Fruit fly (Drosophila melanogaster) whole organism, adult: ENCODE measurements around the gene hb.

Source experiments
- CG11617 ChIP-seq: fragments of 200-800 bp; sonication (Bioruptor generic); optimal IDR thresholded peaks from 2 replicates; lab custom pipeline; 2017; ENCODE audit warnings: mild to moderate bottlenecking, missing biosample characterization, missing genetic modification reagents, missing genetic modification characterization
- CG7101 ChIP-seq: fragments of 200-800 bp; sonication (Bioruptor generic); optimal IDR thresholded peaks from 2 replicates; lab custom pipeline; 2018; ENCODE audit warnings: missing biosample characterization, mild to moderate bottlenecking, missing genetic modification characterization, moderate library complexity
- Crg-1 ChIP-seq: fragments of 200-800 bp; sonication (Bioruptor generic); optimal IDR thresholded peaks from 2 replicates; lab custom pipeline; 2016; ENCODE audit warnings: missing biosample characterization, missing genetic modification characterization
- bab1 ChIP-seq: fragments of 200-800 bp; sonication (Bioruptor generic); optimal IDR thresholded peaks from 3 replicates; lab custom pipeline; 2019; ENCODE audit warnings: missing biosample characterization, mild to moderate bottlenecking, missing genetic modification characterization, moderate library complexity
- kay ChIP-seq: fragments of 200-800 bp; sonication (Bioruptor generic); peaks from one replicate; lab custom pipeline; 2016; ENCODE audit warnings: missing biosample characterization, missing genetic modification characterization, borderline replicate concordance
- pad ChIP-seq: fragments of 200-800 bp; sonication (Bioruptor generic); optimal IDR thresholded peaks from 3 replicates; lab custom pipeline; 2017; ENCODE audit warnings: missing biosample characterization, missing genetic modification characterization, mild to moderate bottlenecking, moderate library complexity, missing genetic modification reagents
- toe ChIP-seq: fragments of 200-800 bp; sonication (Bioruptor generic); optimal IDR thresholded peaks from 2 replicates; lab custom pipeline; 2016; ENCODE audit warnings: missing biosample characterization, missing genetic modification characterization

DNA sequence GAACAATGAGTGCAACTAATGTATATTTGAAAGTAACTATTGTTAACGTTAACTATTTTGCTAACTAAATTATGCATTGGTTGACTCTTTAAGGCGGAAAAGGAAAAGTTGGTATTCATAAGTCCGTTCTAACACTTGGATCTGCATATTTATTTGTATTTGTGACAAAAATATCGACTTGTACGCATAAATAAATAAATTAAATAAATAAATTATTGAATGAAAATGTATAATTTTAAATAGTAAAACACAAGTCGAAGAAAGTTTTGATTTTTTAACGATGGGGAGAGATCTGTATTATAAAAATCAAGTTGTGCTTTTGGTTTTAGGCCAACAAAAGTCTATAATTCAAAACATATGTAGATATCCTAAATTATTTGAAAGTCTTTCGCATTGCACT, 30.1 kb downstream of the hb start, which contains the start of gene CG8036:
- TF ChIP-seq pad (GFP tag; lab: Kevin White, UChicago) (no peak), CG11617 (GFP tag; lab: Kevin White, UChicago) (no peak), bab1 (GFP tag; lab: Kevin White, UChicago) (no peak), kay (GFP tag; lab: Kevin White, UChicago) (no peak), Crg-1 (GFP tag; lab: Kevin White, UChicago) (no peak), CG7101 (no peak), toe (GFP tag; lab: Kevin White, UChicago) (no peak)
